Worm (Caenorhabditis elegans): ENCODE results near the gene T16G12.6.

The T16G12.6 gene

ce11 chrIII:10114662-10115061 is 45.3 kb downstream of the T16G12.6 start, which contains the start of the genes ZK1128.1 and mett-10:
TSS of gene ZK1128.1 (minus strand) at chrIII:10114760.
TSS of gene mett-10 (plus strand) at chrIII:10115036.
- TF ChIP-seq ces-1 (GFP tag; optimal IDR thresholded peaks at IDR 0.05), result peak; percentile 73
- no peak for TF ChIP-seq hlh-1 (tag; optimal IDR thresholded peaks at IDR 0.05)

ce11 chrIII:10118818-10119217 is 49.4 kb downstream of the T16G12.6 start, which contains the start of gene ZK1128.3:
TSS of gene ZK1128.3 (minus strand) at chrIII:10118918.
- TF ChIP-seq bed-3 (GFP tag; optimal IDR thresholded peaks at IDR 0.05) (no peak), zip-8 (tag; optimal IDR thresholded peaks at IDR 0.05) (no peak), mls-2 (tag; optimal IDR thresholded peaks at IDR 0.05) (no peak), lin-13 (tag; optimal IDR thresholded peaks at IDR 0.05) (no peak), ceh-39 (tag; optimal IDR thresholded peaks at IDR 0.05) (no peak), ham-2 (GFP tag; optimal IDR thresholded peaks at IDR 0.05) (no peak)

- TF ChIP-seq nhr-76 (tag; optimal IDR thresholded peaks at IDR 0.05) (no peak), drap-1 (GFP tag; optimal IDR thresholded peaks at IDR 0.05) (no peak), ztf-11 (tag; optimal IDR thresholded peaks at IDR 0.05) (no peak), ces-1 (GFP tag; optimal IDR thresholded peaks at IDR 0.05) (peak; percentile 47), lin-13 (tag; optimal IDR thresholded peaks at IDR 0.05) (no peak)
Measured at ce11 chrIII:10120076-10120831, 50.9 kb downstream of the T16G12.6 start, which contains the start of the genes gtf-2H3 and ham-3. TSS of gene gtf-2H3 (minus strand) at chrIII:10120148. TSS of gene ham-3 (plus strand) at chrIII:10120781.

- TF ChIP-seq lin-32 (GFP tag; optimal IDR thresholded peaks at IDR 0.05) (peak; percentile 24), bed-3 (GFP tag; optimal IDR thresholded peaks at IDR 0.05) (no peak), nhr-237 (tag; optimal IDR thresholded peaks at IDR 0.05) (no peak), unc-120 (tag; optimal IDR thresholded peaks at IDR 0.05; ENCODE audit: poor library complexity, severe bottlenecking) (peak; percentile 22), tbx-8 (GFP tag; optimal IDR thresholded peaks at IDR 0.05) (no peak), nhr-2 (tag; optimal IDR thresholded peaks at IDR 0.05) (no peak), elt-1 (tag; optimal IDR thresholded peaks at IDR 0.05; ENCODE audit: borderline replicate concordance, insufficient read depth) (no peak), pha-4 (tag; optimal IDR thresholded peaks at IDR 0.05) (no peak), lsy-2 (tag; optimal IDR thresholded peaks at IDR 0.05) (peak; percentile 14), hlh-1 (tag; optimal IDR thresholded peaks at IDR 0.05) (no peak), M03D4.4 (tag; optimal IDR thresholded peaks at IDR 0.05) (peak; percentile 48), sptf-1 (tag; optimal IDR thresholded peaks at IDR 0.05) (peak; percentile 68), unc-39 (tag; optimal IDR thresholded peaks at IDR 0.05) (no peak), unc-62 (GFP tag; optimal IDR thresholded peaks at IDR 0.05) (no peak), mab-5 (tag; optimal IDR thresholded peaks at IDR 0.05) (no peak), zip-8 (tag; optimal IDR thresholded peaks at IDR 0.05) (no peak), ces-1 (GFP tag; optimal IDR thresholded peaks at IDR 0.05) (peak; percentile 79), nhr-76 (tag; optimal IDR thresholded peaks at IDR 0.05) (no peak), sem-2 (GFP tag; optimal IDR thresholded peaks at IDR 0.05) (no peak), mep-1 (tag; optimal IDR thresholded peaks at IDR 0.05) (peak; percentile 60), ceh-43 (GFP tag; optimal IDR thresholded peaks at IDR 0.05) (no peak), lin-13 (tag; optimal IDR thresholded peaks at IDR 0.05) (peak; percentile 65), drap-1 (GFP tag; optimal IDR thresholded peaks at IDR 0.05) (peak; percentile 21), nhr-12 (tag; optimal IDR thresholded peaks at IDR 0.05) (no peak), snpc-4 (tag; optimal IDR thresholded peaks at IDR 0.05) (no peak), ztf-11 (tag; optimal IDR thresholded peaks at IDR 0.05) (no peak), flh-1 (GFP tag; optimal IDR thresholded peaks at IDR 0.05) (no peak), ceh-39 (tag; optimal IDR thresholded peaks at IDR 0.05) (no peak), ceh-83 (GFP tag; optimal IDR thresholded peaks at IDR 0.05) (no peak), cnd-1 (tag; optimal IDR thresholded peaks at IDR 0.05) (peak; percentile 10), ham-2 (GFP tag; optimal IDR thresholded peaks at IDR 0.05) (no peak), nhr-28 (tag; optimal IDR thresholded peaks at IDR 0.05) (no peak), mls-2 (tag; optimal IDR thresholded peaks at IDR 0.05) (peak; percentile 38)
Measured at ce11 chrIII:10123586-10124233, 54.3 kb downstream of the T16G12.6 start, which contains the start of gene ttll-4. TSS of gene ttll-4 (plus strand) at chrIII:10124183.

All from whole organism, mixed stage, embryonic.